Fruit fly (Drosophila melanogaster) whole organism, prepupa: ENCODE results near the gene gt.

Experiments used
- CG11902 ChIP-seq: fragments of 200-800 bp; sonication (Bioruptor generic); optimal IDR thresholded peaks from 3 replicates; lab custom pipeline; 2016; ENCODE audit warnings: missing biosample characterization, missing genetic modification characterization
- CG6163 ChIP-seq: fragments of 200-800 bp; sonication (Bioruptor generic); IDR thresholded peaks from 3 replicates; pipeline ENCODE4 v1.3.6; 2022; ENCODE audit warnings: missing biosample characterization, missing genetic modification characterization
- CG6792 ChIP-seq: fragments of 200-800 bp; sonication (Bioruptor generic); optimal IDR thresholded peaks from 3 replicates; lab custom pipeline; 2016; ENCODE audit warnings: missing biosample characterization, missing genetic modification characterization
- CG8119 ChIP-seq: fragments of 200-800 bp; sonication (Bioruptor generic); IDR thresholded peaks from 3 replicates; pipeline ENCODE4 v1.3.6; 2022; ENCODE audit warnings: missing biosample characterization, missing genetic modification characterization
- CG8632 ChIP-seq: fragments of 200-800 bp; sonication (Bioruptor generic); optimal IDR thresholded peaks from 3 replicates; lab custom pipeline; 2016; ENCODE audit warnings: missing biosample characterization, missing genetic modification characterization
- Lpt ChIP-seq: fragments of 200-800 bp; sonication (Bioruptor generic); optimal IDR thresholded peaks from 3 replicates; lab custom pipeline; 2016; ENCODE audit warnings: missing biosample characterization, missing genetic modification characterization
- achi ChIP-seq: fragments of 200-800 bp; sonication (Bioruptor generic); optimal IDR thresholded peaks from 3 replicates; lab custom pipeline; 2016; ENCODE audit warnings: missing biosample characterization, missing genetic modification characterization
- fd59A ChIP-seq: fragments of 200-800 bp; sonication (Bioruptor generic); optimal IDR thresholded peaks from 2 replicates; lab custom pipeline; 2017; ENCODE audit warnings: missing biosample characterization, mild to moderate bottlenecking, missing genetic modification characterization, missing genetic modification reagents
- lz ChIP-seq: fragments of 200-800 bp; sonication (Bioruptor generic); optimal IDR thresholded peaks from 3 replicates; lab custom pipeline; 2016; ENCODE audit warnings: missing biosample characterization, missing genetic modification characterization

DNA sequence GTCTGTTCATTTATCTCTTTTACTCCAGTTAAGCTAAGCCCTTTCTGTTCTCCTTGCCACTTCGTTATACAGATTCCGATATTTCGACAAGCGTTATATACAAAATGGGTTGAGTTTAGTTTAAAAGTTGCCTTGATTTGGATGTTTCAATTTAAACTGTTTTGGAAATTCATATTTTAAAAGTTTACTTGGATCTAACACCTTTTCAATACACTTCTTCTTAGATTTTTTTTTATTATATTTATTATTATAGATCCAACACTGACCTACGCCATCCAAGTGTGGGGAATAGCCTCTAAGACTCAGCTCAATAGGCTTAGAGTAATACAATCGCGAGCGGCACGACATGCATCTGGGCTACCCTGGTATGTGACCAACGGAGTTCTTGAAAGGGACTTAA, 3.0 kb downstream of the gt start, which contains the start of gene CG32797:
- TF ChIP-seq CG6792: no peak
- no peak for TF ChIP-seq lz
- no peak for TF ChIP-seq fd59A (GFP tag; lab: Kevin White, UChicago)
- TF ChIP-seq CG11902 (GFP tag; lab: Kevin White, UChicago): no peak
- no peak for TF ChIP-seq Lpt
- no peak for TF ChIP-seq CG8119 (GFP tag; lab: Robert Waterston, UW)
- TF ChIP-seq CG8632: no peak
- TF ChIP-seq achi (GFP tag; lab: Kevin White, UChicago): no peak
- no peak for TF ChIP-seq CG6163
